Fruit fly (Drosophila melanogaster) whole organism, embryonic: Measurements from ENCODE around the gene Cisd2.

ENCODE experiments used
- Atf3 ChIP-seq: fragments of 200-800 bp; sonication (Bioruptor generic); optimal IDR thresholded peaks from 3 replicates; lab custom pipeline; 2016; ENCODE audit warnings: missing biosample characterization, missing genetic modification characterization
- Atf6 ChIP-seq: fragments of 200-800 bp; sonication (Bioruptor generic); IDR thresholded peaks from 2 replicates; pipeline ENCODE4 v1.3.6; 2022; ENCODE audit warnings: missing biosample characterization, missing genetic modification characterization
- CG10321 ChIP-seq: fragments of 200-800 bp; sonication (Bioruptor generic); IDR thresholded peaks from 2 replicates; pipeline ENCODE4 v1.3.6; 2022; ENCODE audit warnings: missing biosample characterization, missing genetic modification characterization
- CG10431 ChIP-seq: fragments of 200-800 bp; sonication (Bioruptor generic); optimal IDR thresholded peaks from 3 replicates; lab custom pipeline; 2018; ENCODE audit warnings: missing biosample characterization, mild to moderate bottlenecking, missing genetic modification characterization
- CG10543 ChIP-seq: fragments of 200-800 bp; sonication (Bioruptor generic); optimal IDR thresholded peaks from 3 replicates; lab custom pipeline; 2017; ENCODE audit warnings: missing biosample characterization, mild to moderate bottlenecking, missing genetic modification characterization, moderate library complexity
- CG10959 ChIP-seq: fragments of 200-800 bp; sonication (Bioruptor generic); IDR thresholded peaks from 2 replicates; pipeline ENCODE4 v1.3.6; 2022; ENCODE audit warnings: missing biosample characterization, missing genetic modification characterization
- CG11247 ChIP-seq: fragments of 200-800 bp; sonication (Bioruptor generic); IDR thresholded peaks from 2 replicates; pipeline ENCODE4 v1.3.6; 2022; ENCODE audit warnings: missing biosample characterization, missing genetic modification characterization
- CG11696 ChIP-seq: fragments of 200-800 bp; sonication (Bioruptor generic); IDR thresholded peaks from 2 replicates; pipeline ENCODE4 v1.3.6; 2022; ENCODE audit warnings: missing biosample characterization, missing genetic modification characterization
- CG12744 ChIP-seq: fragments of 200-800 bp; sonication (Bioruptor generic); optimal IDR thresholded peaks from 2 replicates; lab custom pipeline; 2016; ENCODE audit warnings: missing biosample characterization, missing genetic modification characterization
- CG15696 ChIP-seq: fragments of 200-800 bp; sonication (Bioruptor generic); optimal IDR thresholded peaks from 2 replicates; lab custom pipeline; 2019; ENCODE audit warnings: missing biosample characterization, mild to moderate bottlenecking, missing genetic modification characterization, moderate library complexity
- CG17186 ChIP-seq: fragments of 200-800 bp; sonication (Bioruptor generic); optimal IDR thresholded peaks from 3 replicates; lab custom pipeline; 2017; ENCODE audit warnings: missing biosample characterization, missing genetic modification reagents, missing genetic modification characterization
- CG2120 ChIP-seq: fragments of 200-800 bp; sonication (Bioruptor generic); optimal IDR thresholded peaks from 3 replicates; lab custom pipeline; 2016; ENCODE audit warnings: missing biosample characterization, missing genetic modification characterization
- CG3163 ChIP-seq: fragments of 200-800 bp; sonication (Bioruptor generic); optimal IDR thresholded peaks from 3 replicates; lab custom pipeline; 2016; ENCODE audit warnings: missing biosample characterization, missing genetic modification characterization
- CG4360 ChIP-seq: fragments of 200-800 bp; sonication (Bioruptor generic); IDR thresholded peaks from 2 replicates; pipeline ENCODE4 v1.3.6; 2022; ENCODE audit warnings: missing biosample characterization, missing genetic modification characterization
- CG6683 ChIP-seq: fragments of 200-800 bp; sonication (Bioruptor generic); optimal IDR thresholded peaks from 2 replicates; lab custom pipeline; 2017; ENCODE audit warnings: missing biosample characterization, mild to moderate bottlenecking, missing genetic modification characterization, missing genetic modification reagents
- CG8281 ChIP-seq: fragments of 200-800 bp; sonication (Bioruptor generic); optimal IDR thresholded peaks from 2 replicates; lab custom pipeline; 2018; ENCODE audit warnings: missing biosample characterization, mild to moderate bottlenecking, missing genetic modification characterization, moderate library complexity
- CG9932 ChIP-seq: fragments of 200-800 bp; sonication (Bioruptor generic); IDR thresholded peaks from 2 replicates; pipeline ENCODE4 v1.3.6; 2022; ENCODE audit warnings: missing biosample characterization, missing genetic modification characterization
- CoRest ChIP-seq: fragments of 200-800 bp; sonication (Bioruptor generic); optimal IDR thresholded peaks from 3 replicates; lab custom pipeline; 2018; ENCODE audit warnings: missing biosample characterization, mild to moderate bottlenecking, missing genetic modification characterization, moderate library complexity
- Eip74EF ChIP-seq, 2 experiments: fragments of 200-800 bp in 1 of 2; fragments of >200 bp in 1 of 2; sonication (Bioruptor generic) in 1 of 2; optimal IDR thresholded peaks; 2 replicates each; lab custom pipeline; 2017 to 2019; ENCODE audit warnings: missing biosample characterization in 2 of 2, missing genetic modification characterization in 2 of 2, mild to moderate bottlenecking in 1 of 2, moderate library complexity in 1 of 2
- Elba2 ChIP-seq: fragments of 200-800 bp; sonication (Bioruptor generic); optimal IDR thresholded peaks from 3 replicates; lab custom pipeline; 2016; ENCODE audit warnings: missing biosample characterization, missing genetic modification characterization
- HLH54F ChIP-seq: fragments of 200-800 bp; sonication (Bioruptor generic); optimal IDR thresholded peaks from 3 replicates; lab custom pipeline; 2016; ENCODE audit warnings: missing biosample characterization, missing genetic modification characterization
- HmgD ChIP-seq: fragments of 200-800 bp; sonication (Bioruptor generic); optimal IDR thresholded peaks from 3 replicates; lab custom pipeline; 2016; ENCODE audit warnings: missing biosample characterization, missing genetic modification characterization
- HmgZ ChIP-seq: fragments of 200-800 bp; sonication (Bioruptor generic); optimal IDR thresholded peaks from 2 replicates; lab custom pipeline; 2018; ENCODE audit warnings: missing biosample characterization, mild to moderate bottlenecking, missing genetic modification characterization
- Hr78 ChIP-seq, 2 experiments: fragments of 200-800 bp in 1 of 2; fragments of >200 bp in 1 of 2; sonication (Bioruptor generic) in 1 of 2; optimal IDR thresholded peaks; 2 replicates each; lab custom pipeline; 2017 to 2019; ENCODE audit warnings: missing biosample characterization in 2 of 2, missing genetic modification characterization in 2 of 2, mild to moderate bottlenecking in 1 of 2, moderate library complexity in 1 of 2
- Lpt ChIP-seq: fragments of >200 bp; optimal IDR thresholded peaks from 2 replicates; lab custom pipeline; 2018; ENCODE audit warnings: missing biosample characterization, missing genetic modification characterization
- MESR4 ChIP-seq: fragments of 200-800 bp; sonication (Bioruptor generic); optimal IDR thresholded peaks from 2 replicates; lab custom pipeline; 2018; ENCODE audit warnings: missing biosample characterization, mild to moderate bottlenecking, missing genetic modification characterization, moderate library complexity
- Rfx ChIP-seq: fragments of 200-800 bp; sonication (Bioruptor generic); IDR thresholded peaks from 2 replicates; pipeline ENCODE4 v1.3.6; 2022; ENCODE audit warnings: missing biosample characterization, missing genetic modification characterization
- Sox102F ChIP-seq: fragments of 200-800 bp; sonication (Bioruptor generic); optimal IDR thresholded peaks from 2 replicates; lab custom pipeline; 2018; ENCODE audit warnings: missing biosample characterization, mild to moderate bottlenecking, missing genetic modification characterization, moderate library complexity
- crp ChIP-seq, 2 experiments: fragments of 200-800 bp; sonication (Bioruptor generic); optimal IDR thresholded peaks; 2 replicates in 1 of 2; 3 replicates in 1 of 2; lab custom pipeline; 2017; ENCODE audit warnings: missing biosample characterization in 2 of 2, missing genetic modification characterization in 2 of 2, mild to moderate bottlenecking in 1 of 2, moderate library complexity in 1 of 2
- da ChIP-seq: fragments of 200-800 bp; sonication (Bioruptor generic); optimal IDR thresholded peaks from 2 replicates; lab custom pipeline; 2016; ENCODE audit warnings: missing biosample characterization, missing genetic modification characterization
- exex ChIP-seq: fragments of 200-800 bp; sonication (Bioruptor generic); optimal IDR thresholded peaks from 4 replicates; lab custom pipeline; 2018; ENCODE audit warnings: missing biosample characterization, mild to moderate bottlenecking, missing genetic modification characterization, moderate library complexity
- eyg ChIP-seq: fragments of 200-800 bp; sonication (Bioruptor generic); optimal IDR thresholded peaks from 3 replicates; lab custom pipeline; 2016; ENCODE audit warnings: missing biosample characterization, missing genetic modification characterization
- ftz-f1 ChIP-seq: fragments of 200-800 bp; sonication (Bioruptor generic); optimal IDR thresholded peaks from 2 replicates; lab custom pipeline; 2016; ENCODE audit warnings: missing biosample characterization, missing genetic modification characterization
- gem ChIP-seq: fragments of 200-800 bp; sonication (Bioruptor generic); optimal IDR thresholded peaks from 2 replicates; lab custom pipeline; 2019; ENCODE audit warnings: missing biosample characterization, mild to moderate bottlenecking, missing genetic modification characterization, moderate library complexity
- inv ChIP-seq: fragments of 200-800 bp; sonication (Bioruptor generic); IDR thresholded peaks from 2 replicates; pipeline ENCODE4 v1.3.6; 2022; ENCODE audit warnings: missing biosample characterization, missing genetic modification characterization; ENCODE audit not compliant: partially characterized antibody
- kah ChIP-seq: fragments of 200-800 bp; sonication (Bioruptor generic); optimal IDR thresholded peaks from 2 replicates; lab custom pipeline; 2018; ENCODE audit warnings: missing biosample characterization, mild to moderate bottlenecking, missing genetic modification characterization
- lbe ChIP-seq: fragments of 200-800 bp; sonication (Bioruptor generic); optimal IDR thresholded peaks from 2 replicates; lab custom pipeline; 2016; ENCODE audit warnings: missing biosample characterization, mild to moderate bottlenecking, missing genetic modification characterization
- lilli ChIP-seq: fragments of 200-800 bp; sonication (Bioruptor generic); optimal IDR thresholded peaks from 3 replicates; lab custom pipeline; 2016; ENCODE audit warnings: missing biosample characterization, missing genetic modification characterization
- luna ChIP-seq: fragments of 200-800 bp; sonication (Bioruptor generic); optimal IDR thresholded peaks from 2 replicates; lab custom pipeline; 2016; ENCODE audit warnings: missing biosample characterization, missing genetic modification characterization
- nerfin-1 ChIP-seq: fragments of 200-800 bp; sonication (Bioruptor generic); optimal IDR thresholded peaks from 3 replicates; lab custom pipeline; 2019; ENCODE audit warnings: missing biosample characterization, mild to moderate bottlenecking, missing genetic modification characterization, moderate library complexity
- oc ChIP-seq: fragments of 200-800 bp; sonication (Bioruptor generic); optimal IDR thresholded peaks from 2 replicates; lab custom pipeline; 2018; ENCODE audit warnings: missing biosample characterization, mild to moderate bottlenecking, missing genetic modification characterization, moderate library complexity
- phol ChIP-seq: fragments of 200-800 bp; sonication (Bioruptor generic); optimal IDR thresholded peaks from 3 replicates; lab custom pipeline; 2018; ENCODE audit warnings: missing biosample characterization, mild to moderate bottlenecking, missing genetic modification characterization, moderate library complexity
- pita ChIP-seq: fragments of 200-800 bp; sonication (Bioruptor generic); optimal IDR thresholded peaks from 2 replicates; lab custom pipeline; 2017; ENCODE audit warnings: missing biosample characterization, mild to moderate bottlenecking, missing genetic modification characterization
- pnt ChIP-seq: fragments of 200-800 bp; sonication (Bioruptor generic); optimal IDR thresholded peaks from 3 replicates; lab custom pipeline; 2016; ENCODE audit warnings: missing biosample characterization, missing genetic modification characterization
- pros ChIP-seq: fragments of 200-800 bp; sonication (Bioruptor generic); optimal IDR thresholded peaks from 3 replicates; lab custom pipeline; 2019; ENCODE audit warnings: missing biosample characterization, mild to moderate bottlenecking, missing genetic modification characterization, moderate library complexity
- psq ChIP-seq: fragments of 200-800 bp; sonication (Bioruptor generic); optimal IDR thresholded peaks from 2 replicates; lab custom pipeline; 2017; ENCODE audit warnings: missing biosample characterization, missing genetic modification characterization
- scrt ChIP-seq: fragments of 200-800 bp; sonication (Bioruptor generic); optimal IDR thresholded peaks from 2 replicates; lab custom pipeline; 2018; ENCODE audit warnings: missing biosample characterization, mild to moderate bottlenecking, missing genetic modification characterization, moderate library complexity
- sd ChIP-seq: fragments of 200-800 bp; sonication (Bioruptor generic); optimal IDR thresholded peaks from 3 replicates; lab custom pipeline; 2018; ENCODE audit warnings: missing biosample characterization, mild to moderate bottlenecking, missing genetic modification characterization, moderate library complexity
- vvl ChIP-seq: fragments of 200-800 bp; sonication (Bioruptor generic); IDR thresholded peaks from 2 replicates; pipeline ENCODE4 v1.3.6; 2022; ENCODE audit warnings: missing biosample characterization, missing genetic modification characterization
- zen2 ChIP-seq: fragments of 200-800 bp; sonication (Bioruptor generic); IDR thresholded peaks from 3 replicates; pipeline ENCODE4 v1.3.6; 2022; ENCODE audit warnings: missing biosample characterization, missing genetic modification characterization; ENCODE audit not compliant: partially characterized antibody

Cisd2 gene

DNA sequence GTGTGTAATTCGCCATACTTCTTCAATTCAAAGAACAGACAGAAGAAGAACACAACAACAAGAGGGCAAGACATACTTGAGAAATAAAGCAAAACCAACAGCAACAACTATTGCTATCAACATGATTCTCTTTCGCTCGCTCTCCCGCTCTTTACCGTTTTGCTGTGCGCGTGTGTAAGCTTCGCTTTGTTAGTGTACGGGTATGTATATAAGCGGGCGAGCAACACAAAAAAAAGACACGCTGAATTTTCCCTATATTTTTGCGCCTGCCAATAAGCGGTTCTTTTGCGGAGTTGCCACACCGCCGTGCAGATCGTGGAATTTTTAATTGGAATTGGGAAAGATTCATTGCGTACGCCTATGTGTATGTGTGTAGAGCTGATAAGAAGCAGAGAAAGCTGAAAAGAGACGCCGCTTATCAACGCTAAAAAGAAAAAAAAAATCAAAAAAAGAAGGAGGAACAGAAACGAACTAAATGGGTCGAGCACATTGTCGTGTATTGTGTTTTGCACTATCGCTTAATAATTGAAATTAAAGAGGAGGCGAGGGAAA is 8.2 kb downstream of the Cisd2 start (continued):
- TF ChIP-seq vvl (GFP tag; lab: Robert Waterston, UW) (0 out of 2 replicates have a peak, but pooled peaks have one; percentile 7), CG8281 (tag; lab: Kevin White, UChicago) (no peak), CG10959 (no peak), HLH54F (no peak), HmgZ (no peak), pros (GFP tag; lab: Kevin White, UChicago) (peak; percentile 67), Elba2 (peak; percentile 98), CG11247 (GFP tag; lab: Robert Waterston, UW) (no peak), psq (peak; percentile 7), CG4360 (GFP tag; lab: Robert Waterston, UW) (peak; percentile 96), exex (tag; lab: Kevin White, UChicago) (peak; percentile 60), crp (GFP tag; optimal IDR thresholded peaks at IDR 0.05; lab: Kevin White, UChicago) (no peak), gem (tag; lab: Kevin White, UChicago) (peak; percentile 14), da (no peak), inv (GFP tag; lab: Robert Waterston, UW) (no peak), HmgD (no peak), CG10543 (GFP tag; lab: Kevin White, UChicago) (peak; percentile 51), Eip74EF (GFP tag; optimal IDR thresholded peaks at IDR 0.05; lab: Kevin White, UChicago) (no peak), phol (no peak), CG15696 (no peak), CG11696 (GFP tag; lab: Robert Waterston, UW) (no peak), CG12744 (GFP tag; lab: Kevin White, UChicago) (no peak), luna (GFP tag; lab: Kevin White, UChicago) (no peak), Atf6 (no peak), CG9932 (GFP tag; lab: Robert Waterston, UW) (peak; percentile 42; the same call in 1 of the 2 replicates), Lpt (GFP tag; lab: Kevin White, UChicago) (no peak), Atf3 (GFP tag; lab: Kevin White, UChicago) (no peak), Hr78 (GFP tag; optimal IDR thresholded peaks at IDR 0.05; lab: Kevin White, UChicago) (no peak), CG6683 (no peak), sd (tag; lab: Kevin White, UChicago) (peak; percentile 85), zen2 (GFP tag; lab: Robert Waterston, UW) (no peak), ftz-f1 (GFP tag; lab: Kevin White, UChicago) (no peak), scrt (no peak), CG10431 (GFP tag; lab: Kevin White, UChicago) (no peak), CG2120 (peak; percentile 20), oc (tag; lab: Kevin White, UChicago) (no peak), CG3163 (GFP tag; lab: Kevin White, UChicago) (peak; percentile 90), lbe (GFP tag; lab: Kevin White, UChicago) (peak; percentile 57), MESR4 (GFP tag; lab: Kevin White, UChicago) (no peak), pita (no peak), Sox102F (GFP tag; lab: Kevin White, UChicago) (no peak), pnt (GFP tag; lab: Kevin White, UChicago) (no peak), lilli (GFP tag; lab: Kevin White, UChicago) (peak; percentile 5), kah (GFP tag; lab: Kevin White, UChicago) (no peak), Rfx (GFP tag; lab: Robert Waterston, UW) (0 out of 2 replicates have a peak, but pooled peaks have one; percentile 15), eyg (no peak), nerfin-1 (tag; lab: Kevin White, UChicago) (peak; percentile 63), CG10321 (GFP tag; lab: Robert Waterston, UW) (no peak), CG17186 (no peak), CoRest (tag; lab: Kevin White, UChicago) (no peak)
